Worm (Caenorhabditis elegans): ENCODE measurements around the gene clec-79.

- TF ChIP-seq lin-13 (tag; optimal IDR thresholded peaks at IDR 0.05): no peak
- no peak for TF ChIP-seq sptf-1 (tag; optimal IDR thresholded peaks at IDR 0.05)
- no peak for TF ChIP-seq unc-62 (GFP tag; optimal IDR thresholded peaks at IDR 0.05)
- no peak for TF ChIP-seq snpc-4 (tag; optimal IDR thresholded peaks at IDR 0.05)
- TF ChIP-seq mab-5 (tag; optimal IDR thresholded peaks at IDR 0.05): no peak
- TF ChIP-seq nhr-237 (tag; optimal IDR thresholded peaks at IDR 0.05): no peak
- TF ChIP-seq nhr-76 (tag; optimal IDR thresholded peaks at IDR 0.05): no peak
- TF ChIP-seq lsy-2 (tag; optimal IDR thresholded peaks at IDR 0.05): no peak
- no peak for TF ChIP-seq unc-39 (tag; optimal IDR thresholded peaks at IDR 0.05)
- TF ChIP-seq blmp-1 (tag; optimal IDR thresholded peaks at IDR 0.05): no peak
- TF ChIP-seq ztf-11 (tag; optimal IDR thresholded peaks at IDR 0.05): no peak
- TF ChIP-seq ceh-39 (tag; optimal IDR thresholded peaks at IDR 0.05): no peak
- no peak for TF ChIP-seq ces-1 (GFP tag; optimal IDR thresholded peaks at IDR 0.05)
- TF ChIP-seq mep-1 (tag; optimal IDR thresholded peaks at IDR 0.05): no peak
Observed at ce11 chrIV:3988638-3989152, 15.5 kb downstream of the clec-79 start, which contains the start of gene clec-78.
